Fruit fly (Drosophila melanogaster) whole organism, embryonic: Measurements from ENCODE around the gene CG31549.
A peak's percentile ranks its signal among the peaks of the same experiment; 100 is the strongest.

Experiments
- CG10209 ChIP-seq: fragments of 200-800 bp; sonication (Bioruptor generic); optimal IDR thresholded peaks from 3 replicates; lab custom pipeline; 2017; ENCODE audit warnings: missing biosample characterization, mild to moderate bottlenecking, missing genetic modification characterization, missing genetic modification reagents
- CG10267 ChIP-seq: fragments of 200-800 bp; sonication (Bioruptor generic); optimal IDR thresholded peaks from 2 replicates; lab custom pipeline; 2018; ENCODE audit warnings: missing biosample characterization, mild to moderate bottlenecking, missing genetic modification characterization, moderate library complexity
- CG10565 ChIP-seq: fragments of 200-800 bp; sonication (Bioruptor generic); optimal IDR thresholded peaks from 3 replicates; lab custom pipeline; 2016; ENCODE audit warnings: missing biosample characterization, mild to moderate bottlenecking, missing genetic modification characterization
- CG12071 ChIP-seq: fragments of 200-800 bp; sonication (Bioruptor generic); optimal IDR thresholded peaks from 3 replicates; lab custom pipeline; 2018; ENCODE audit warnings: missing biosample characterization, mild to moderate bottlenecking, missing genetic modification characterization
- CG12659 ChIP-seq: fragments of 200-800 bp; sonication (Bioruptor generic); optimal IDR thresholded peaks from 3 replicates; lab custom pipeline; 2017; ENCODE audit warnings: mild to moderate bottlenecking, missing biosample characterization, missing genetic modification reagents, missing genetic modification characterization
- CG13296 ChIP-seq: fragments of 200-800 bp; sonication (Bioruptor generic); optimal IDR thresholded peaks from 3 replicates; lab custom pipeline; 2018; ENCODE audit warnings: missing biosample characterization, mild to moderate bottlenecking, missing genetic modification characterization
- CG14710 ChIP-seq: fragments of 200-800 bp; sonication (Bioruptor generic); optimal IDR thresholded peaks from 3 replicates; lab custom pipeline; 2019; ENCODE audit warnings: missing biosample characterization, mild to moderate bottlenecking, missing genetic modification characterization, moderate library complexity
- CG15011 ChIP-seq: fragments of 200-800 bp; sonication (Bioruptor generic); optimal IDR thresholded peaks from 3 replicates; lab custom pipeline; 2018; ENCODE audit warnings: missing biosample characterization, mild to moderate bottlenecking, missing genetic modification characterization
- CG1602 ChIP-seq: fragments of 200-800 bp; sonication (Bioruptor generic); optimal IDR thresholded peaks from 3 replicates; lab custom pipeline; 2016; ENCODE audit warnings: missing biosample characterization, missing genetic modification characterization
- CG16863 ChIP-seq: fragments of 200-800 bp; sonication (Bioruptor generic); optimal IDR thresholded peaks from 3 replicates; lab custom pipeline; 2016; ENCODE audit warnings: missing biosample characterization, missing genetic modification characterization
- CG17829 ChIP-seq: fragments of 200-800 bp; optimal IDR thresholded peaks from 2 replicates; lab custom pipeline; 2019; ENCODE audit warnings: missing biosample characterization, mild to moderate bottlenecking, missing genetic modification characterization, moderate library complexity
- CG18262 ChIP-seq: fragments of 200-800 bp; optimal IDR thresholded peaks from 3 replicates; lab custom pipeline; 2019; ENCODE audit warnings: missing biosample characterization, mild to moderate bottlenecking, missing genetic modification characterization, moderate library complexity
- CG3995 ChIP-seq: fragments of 200-800 bp; sonication (Bioruptor generic); optimal IDR thresholded peaks from 3 replicates; lab custom pipeline; 2016; ENCODE audit warnings: missing biosample characterization, missing genetic modification characterization
- CG43689 ChIP-seq: fragments of 200-800 bp; sonication (Bioruptor generic); IDR thresholded peaks from 2 replicates; pipeline ENCODE4 v1.3.6; 2022; ENCODE audit warnings: missing biosample characterization, missing genetic modification characterization
- CG4404 ChIP-seq: fragments of 200-800 bp; sonication (Bioruptor generic); IDR thresholded peaks from 2 replicates; pipeline ENCODE4 v1.3.6; 2022; ENCODE audit warnings: missing biosample characterization, missing genetic modification characterization
- CG4424 ChIP-seq: fragments of 200-800 bp; sonication (Bioruptor generic); optimal IDR thresholded peaks from 3 replicates; lab custom pipeline; 2016; ENCODE audit warnings: missing biosample characterization, missing genetic modification characterization
- CG4707 ChIP-seq: fragments of 200-800 bp; sonication (Bioruptor generic); optimal IDR thresholded peaks from 2 replicates; lab custom pipeline; 2018; ENCODE audit warnings: missing biosample characterization, mild to moderate bottlenecking, missing genetic modification characterization, moderate library complexity
- CG7357 ChIP-seq: fragments of 200-800 bp; sonication (Bioruptor generic); IDR thresholded peaks from 3 replicates; pipeline ENCODE4 v1.3.6; 2022; ENCODE audit warnings: missing biosample characterization, missing genetic modification characterization
- CG7839 ChIP-seq: fragments of 200-800 bp; sonication (Bioruptor generic); optimal IDR thresholded peaks from 3 replicates; lab custom pipeline; 2018; ENCODE audit warnings: missing biosample characterization, mild to moderate bottlenecking, missing genetic modification characterization, moderate library complexity
- CTCF ChIP-seq: fragments of 200-800 bp; sonication (Bioruptor generic); optimal IDR thresholded peaks from 2 replicates; lab custom pipeline; 2017; ENCODE audit warnings: missing biosample characterization, mild to moderate bottlenecking, missing genetic modification characterization, moderate library complexity
- Fer1 ChIP-seq: fragments of 200-800 bp; sonication (Bioruptor generic); optimal IDR thresholded peaks from 2 replicates; lab custom pipeline; 2017; ENCODE audit warnings: missing biosample characterization, mild to moderate bottlenecking, missing genetic modification characterization
- HLH3B ChIP-seq: fragments of 200-800 bp; sonication (Bioruptor generic); IDR thresholded peaks from 2 replicates; pipeline ENCODE4 v1.3.6; 2022; ENCODE audit warnings: missing biosample characterization, missing genetic modification characterization
- HLHmδ ChIP-seq: fragments of 200-800 bp; sonication (Bioruptor generic); optimal IDR thresholded peaks from 2 replicates; lab custom pipeline; 2018; ENCODE audit warnings: missing biosample characterization, mild to moderate bottlenecking, missing genetic modification characterization, moderate library complexity
- Hsf ChIP-seq: fragments of 200-800 bp; sonication (Bioruptor generic); optimal IDR thresholded peaks from 3 replicates; lab custom pipeline; 2016; ENCODE audit warnings: missing biosample characterization, missing genetic modification characterization
- Lpt ChIP-seq: fragments of >200 bp; optimal IDR thresholded peaks from 2 replicates; lab custom pipeline; 2018; ENCODE audit warnings: missing biosample characterization, missing genetic modification characterization
- NC2α ChIP-seq: fragments of 200-800 bp; sonication (Bioruptor generic); optimal IDR thresholded peaks from 2 replicates; lab custom pipeline; 2016; ENCODE audit warnings: missing biosample characterization, missing genetic modification characterization
- Nf-YC ChIP-seq: fragments of 200-800 bp; optimal IDR thresholded peaks from 3 replicates; lab custom pipeline; 2019; ENCODE audit warnings: missing biosample characterization, mild to moderate bottlenecking, missing genetic modification characterization, moderate library complexity
- Opbp ChIP-seq: fragments of 200-800 bp; sonication (Bioruptor generic); IDR thresholded peaks from 3 replicates; pipeline ENCODE4 v1.3.6; 2022; ENCODE audit warnings: missing biosample characterization, missing genetic modification characterization; ENCODE audit not compliant: partially characterized antibody
- PHDP ChIP-seq: fragments of 200-800 bp; sonication (Bioruptor generic); optimal IDR thresholded peaks from 3 replicates; lab custom pipeline; 2018; ENCODE audit warnings: missing biosample characterization, mild to moderate bottlenecking, missing genetic modification characterization, moderate library complexity
- Ravus ChIP-seq: fragments of 200-800 bp; sonication (Bioruptor generic); IDR thresholded peaks from 2 replicates; pipeline ENCODE4 v1.3.6; 2022; ENCODE audit warnings: missing biosample characterization, missing genetic modification characterization
- Sox102F ChIP-seq: fragments of 200-800 bp; sonication (Bioruptor generic); optimal IDR thresholded peaks from 2 replicates; lab custom pipeline; 2018; ENCODE audit warnings: missing biosample characterization, mild to moderate bottlenecking, missing genetic modification characterization, moderate library complexity
- YL-1 ChIP-seq: fragments of 200-800 bp; sonication (Bioruptor generic); optimal IDR thresholded peaks from 3 replicates; lab custom pipeline; 2017; ENCODE audit warnings: missing biosample characterization, mild to moderate bottlenecking, missing genetic modification characterization
- amos ChIP-seq: fragments of 200-800 bp; sonication (Bioruptor generic); IDR thresholded peaks from 2 replicates; pipeline ENCODE4 v1.3.6; 2022; ENCODE audit warnings: missing biosample characterization, missing genetic modification characterization; ENCODE audit not compliant: partially characterized antibody
- bab2 ChIP-seq: fragments of 200-800 bp; sonication (Bioruptor generic); optimal IDR thresholded peaks from 2 replicates; lab custom pipeline; 2016; ENCODE audit warnings: missing biosample characterization, missing genetic modification characterization
- bcd ChIP-seq: fragments of 200-800 bp; sonication (Bioruptor generic); optimal IDR thresholded peaks from 2 replicates; lab custom pipeline; 2017; ENCODE audit warnings: missing biosample characterization, mild to moderate bottlenecking, missing genetic modification characterization
- btn ChIP-seq: fragments of 200-800 bp; sonication (Bioruptor generic); optimal IDR thresholded peaks from 2 replicates; lab custom pipeline; 2016; ENCODE audit warnings: missing biosample characterization, missing genetic modification characterization
- cas ChIP-seq: fragments of 200-800 bp; sonication (Bioruptor generic); IDR thresholded peaks from 2 replicates; pipeline ENCODE4 v1.3.6; 2022; ENCODE audit warnings: missing biosample characterization, missing genetic modification characterization
- disco-r ChIP-seq: fragments of 200-800 bp; sonication (Bioruptor generic); optimal IDR thresholded peaks from 2 replicates; lab custom pipeline; 2016; ENCODE audit warnings: missing biosample characterization, missing genetic modification characterization
- eve ChIP-seq, 2 experiments: fragments of >200 bp; optimal IDR thresholded peaks; 2 replicates each; lab custom pipeline; 2017; ENCODE audit warnings: missing biosample characterization in 2 of 2, missing genetic modification characterization in 2 of 2
- fd3F ChIP-seq: fragments of 200-800 bp; sonication (Bioruptor generic); optimal IDR thresholded peaks from 2 replicates; lab custom pipeline; 2018; ENCODE audit warnings: missing biosample characterization, mild to moderate bottlenecking, missing genetic modification characterization, moderate library complexity
- knrl ChIP-seq: fragments of 200-800 bp; sonication (Bioruptor generic); IDR thresholded peaks from 3 replicates; pipeline ENCODE4 v1.3.6; 2022; ENCODE audit warnings: missing biosample characterization, missing genetic modification characterization; ENCODE audit not compliant: partially characterized antibody
- lab ChIP-seq: fragments of 200-800 bp; sonication (Bioruptor generic); optimal IDR thresholded peaks from 3 replicates; lab custom pipeline; 2017; ENCODE audit warnings: missing biosample characterization, missing genetic modification characterization, mild to moderate bottlenecking, moderate library complexity, missing genetic modification reagents
- mirr ChIP-seq: fragments of 200-800 bp; sonication (Bioruptor generic); optimal IDR thresholded peaks from 3 replicates; lab custom pipeline; 2018; ENCODE audit warnings: missing biosample characterization, mild to moderate bottlenecking, missing genetic modification characterization
- prd ChIP-seq, 3 experiments: fragments of >200 bp in 2 of 3; fragments of 200-800 bp in 1 of 3; sonication (Bioruptor generic) in 1 of 3; optimal IDR thresholded peaks in 2 of 3; IDR thresholded peaks in 1 of 3; 2 replicates in 2 of 3; 3 replicates in 1 of 3; pipeline versions ENCODE4 v1.3.6 to Lab custom; 2017 to 2022; ENCODE audit warnings: missing biosample characterization in 1 of 3, missing genetic modification characterization in 1 of 3
- psq ChIP-seq: fragments of 200-800 bp; sonication (Bioruptor generic); optimal IDR thresholded peaks from 2 replicates; lab custom pipeline; 2017; ENCODE audit warnings: missing biosample characterization, missing genetic modification characterization
- ro ChIP-seq: fragments of 200-800 bp; sonication (Bioruptor generic); IDR thresholded peaks from 2 replicates; pipeline ENCODE4 v1.3.6; 2022; ENCODE audit warnings: missing biosample characterization, missing genetic modification characterization
- shn ChIP-seq: fragments of 200-800 bp; sonication (Bioruptor generic); optimal IDR thresholded peaks from 3 replicates; lab custom pipeline; 2016; ENCODE audit warnings: missing biosample characterization, missing genetic modification characterization
- sim ChIP-seq: fragments of 200-800 bp; sonication (Bioruptor generic); IDR thresholded peaks from 2 replicates; pipeline ENCODE4 v1.3.6; 2022; ENCODE audit warnings: missing biosample characterization, missing genetic modification characterization
- vnd ChIP-seq: fragments of 200-800 bp; sonication (Bioruptor generic); IDR thresholded peaks from 3 replicates; pipeline ENCODE4 v1.3.6; 2022; ENCODE audit warnings: missing biosample characterization, missing genetic modification characterization; ENCODE audit not compliant: partially characterized antibody
- vvl ChIP-seq: fragments of 200-800 bp; sonication (Bioruptor generic); IDR thresholded peaks from 2 replicates; pipeline ENCODE4 v1.3.6; 2022; ENCODE audit warnings: missing biosample characterization, missing genetic modification characterization
- zen ChIP-seq: fragments of 200-800 bp; sonication (Bioruptor generic); optimal IDR thresholded peaks from 3 replicates; lab custom pipeline; 2018; ENCODE audit warnings: missing biosample characterization, mild to moderate bottlenecking, missing genetic modification characterization, moderate library complexity

The CG31549 gene

DNA sequence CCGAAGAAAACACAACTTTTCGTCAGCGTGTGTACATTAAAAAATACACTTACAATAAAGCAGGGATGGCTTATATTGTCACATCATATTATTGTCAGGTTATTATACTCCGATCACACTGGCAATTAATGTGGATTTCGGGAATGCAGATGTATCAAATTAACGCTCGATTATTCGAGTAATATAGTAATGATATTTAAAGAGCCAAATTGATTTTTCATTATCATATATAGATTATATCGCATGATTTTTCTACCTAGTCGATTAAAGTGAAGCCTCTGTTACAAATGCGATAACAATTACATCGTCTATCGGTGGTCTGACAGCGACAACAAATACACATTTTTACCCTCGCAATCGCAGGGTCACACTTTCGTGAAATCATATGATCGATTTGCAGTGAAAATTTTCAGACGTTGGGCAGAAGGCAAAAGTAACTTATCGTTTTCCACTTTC is 40.6 kb upstream of the CG31549 start, which contains the start of the genes noi and Vha26 (continued):
- TF ChIP-seq CG7357 (GFP tag; lab: Robert Waterston, UW) (peak; percentile 98), knrl (GFP tag; lab: Robert Waterston, UW) (peak; percentile 74), CG15011 (GFP tag; lab: Kevin White, UChicago) (no peak), CG13296 (peak; percentile 7), CG10267 (tag; lab: Kevin White, UChicago) (peak; percentile 72), mirr (GFP tag; lab: Kevin White, UChicago) (peak; percentile 31), shn (GFP tag; lab: Kevin White, UChicago) (peak; percentile 20), CG4424 (GFP tag; lab: Kevin White, UChicago) (peak; percentile 3), CG4707 (GFP tag; lab: Kevin White, UChicago) (no peak), vvl (GFP tag; lab: Robert Waterston, UW) (peak; percentile 18; the same call in 1 of the 2 replicates), YL-1 (GFP tag; lab: Kevin White, UChicago) (peak; percentile 45), zen (tag; lab: Kevin White, UChicago) (peak; percentile 76), Fer1 (peak; percentile 1), CG10209 (GFP tag; lab: Kevin White, UChicago) (no peak), CG16863 (GFP tag; lab: Kevin White, UChicago) (no peak), CG3995 (GFP tag; lab: Kevin White, UChicago) (peak; percentile 85), vnd (GFP tag; lab: Robert Waterston, UW) (0 out of 3 replicates have a peak, but pooled peaks have one; percentile 45), CG1602 (GFP tag; lab: Kevin White, UChicago) (no peak), CG10565 (no peak), disco-r (no peak), Lpt (GFP tag; lab: Kevin White, UChicago) (no peak), Opbp (GFP tag; lab: Robert Waterston, UW) (no peak; the same call in 2 of the 3 replicates), fd3F (GFP tag; lab: Kevin White, UChicago) (peak; percentile 20), CG43689 (GFP tag; lab: Robert Waterston, UW) (no peak), cas (GFP tag; lab: Robert Waterston, UW) (no peak), Sox102F (GFP tag; lab: Kevin White, UChicago) (no peak), ro (GFP tag; lab: Robert Waterston, UW) (no peak), eve (GFP tag; optimal IDR thresholded peaks at IDR 0.05; lab: Kevin White, UChicago) (no peak), Nf-YC (tag; lab: Kevin White, UChicago) (peak; percentile 57), CG12659 (GFP tag; lab: Kevin White, UChicago) (peak; percentile 81), PHDP (tag; lab: Kevin White, UChicago) (no peak), CG7839 (tag; lab: Kevin White, UChicago) (no peak), CG18262 (tag; lab: Kevin White, UChicago) (peak; percentile 37), Hsf (GFP tag; lab: Kevin White, UChicago) (peak; percentile 38), amos (GFP tag; lab: Robert Waterston, UW) (peak; percentile 59), CG4404 (GFP tag; lab: Robert Waterston, UW) (no peak), prd (optimal IDR thresholded peaks at IDR 0.05; lab: Kevin White, UChicago) (no peak), prd (GFP tag; IDR thresholded peaks at IDR 0.05; lab: Robert Waterston, UW) (peak; percentile 29; the same call in 1 of the 3 replicates), lab (GFP tag; lab: Kevin White, UChicago) (no peak), NC2α (no peak), sim (no peak), psq (GFP tag; lab: Kevin White, UChicago) (no peak), Ravus (no peak), HLH3B (GFP tag; lab: Robert Waterston, UW) (no peak), bcd (GFP tag; lab: Kevin White, UChicago) (no peak), CG17829 (peak; percentile 73), HLHmδ (GFP tag; lab: Kevin White, UChicago) (no peak), CG12071 (no peak), bab2 (GFP tag; lab: Kevin White, UChicago) (peak; percentile 10), CTCF (GFP tag; lab: Kevin White, UChicago) (peak; percentile 7), btn (GFP tag; lab: Kevin White, UChicago) (no peak), CG14710 (tag; lab: Kevin White, UChicago) (peak; percentile 99)
